Worm (Caenorhabditis elegans): ENCODE data around the gene lec-10.

lec-10 gene

DNA sequence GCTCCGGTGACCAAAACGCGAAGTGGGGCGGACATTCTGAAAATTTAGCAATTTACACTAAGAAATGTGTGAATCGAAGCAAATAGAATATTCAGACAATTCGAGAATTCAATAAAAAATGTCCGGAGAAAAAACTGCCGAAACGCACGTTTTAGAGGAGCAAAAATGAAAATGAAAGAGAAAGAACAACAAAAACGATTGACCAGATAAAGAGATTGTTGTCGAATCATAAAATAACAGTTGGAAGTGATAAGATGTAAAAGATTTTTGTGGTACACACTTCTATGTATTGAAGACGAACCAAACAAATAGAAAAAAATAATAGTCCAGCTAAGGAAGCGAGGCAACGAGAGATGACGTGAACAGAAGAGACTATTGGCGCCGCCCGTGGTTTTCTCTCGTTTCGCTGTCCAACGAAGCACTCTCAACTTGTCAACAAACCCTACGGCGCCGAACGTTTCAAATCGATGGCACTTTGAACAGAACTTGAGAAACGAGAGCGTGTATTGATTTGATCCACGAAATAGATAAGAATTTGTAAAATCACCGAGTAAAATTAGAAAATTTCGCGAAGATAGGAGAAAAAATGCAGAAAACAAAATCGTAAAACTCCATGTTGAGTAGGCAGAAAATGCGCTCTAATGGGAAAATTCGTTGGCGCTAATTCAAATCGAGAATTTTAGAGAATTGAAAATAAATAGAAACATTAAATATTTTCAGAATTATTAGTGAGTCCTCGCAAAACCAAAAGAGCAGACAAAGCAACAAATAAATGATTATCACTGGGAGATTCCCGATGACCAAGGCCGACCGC is 27.8 kb upstream of the lec-10 start, which contains the start of gene mdh-1 (continued):
- TF ChIP-seq ceh-27 (GFP tag; optimal IDR thresholded peaks at IDR 0.05) (peak; percentile 26), ceh-58 (GFP tag; IDR thresholded peaks at IDR 0.05) (no peak), lsy-27 (tag; optimal IDR thresholded peaks at IDR 0.05; ENCODE audit: borderline replicate concordance, insufficient read depth) (no peak), B0019.2 (GFP tag; conservative IDR thresholded peaks at IDR 0.05) (no peak), T26A5.8 (tag; optimal IDR thresholded peaks at IDR 0.05) (no peak), snpc-1.3 (tag; optimal IDR thresholded peaks at IDR 0.05; ENCODE audit: insufficient read depth) (no peak), F22D6.2 (tag; optimal IDR thresholded peaks at IDR 0.05) (no peak), ztf-18 (tag; optimal IDR thresholded peaks at IDR 0.05) (no peak), hrde-1 (tag; optimal IDR thresholded peaks at IDR 0.05; ENCODE audit: borderline replicate concordance) (no peak), nhr-90 (tag; optimal IDR thresholded peaks at IDR 0.05) (no peak), rpc-1 (optimal IDR thresholded peaks at IDR 0.05) (no peak), rpc-1 (tag; optimal IDR thresholded peaks at IDR 0.05) (no peak), lir-1 (GFP tag; conservative IDR thresholded peaks at IDR 0.05) (no peak), snpc-4 (GFP tag; optimal IDR thresholded peaks at IDR 0.05) (no peak), snpc-4 (tag; optimal IDR thresholded peaks at IDR 0.05) (no peak), cebp-2 (GFP tag; IDR thresholded peaks at IDR 0.05) (no peak), dox-1 (GFP tag; IDR thresholded peaks at IDR 0.05) (0 out of 2 replicates have a peak, but pooled peaks have one; percentile 10), F23B12.7 (tag; optimal IDR thresholded peaks at IDR 0.05; ENCODE audit: insufficient read depth) (no peak), ztf-3 (GFP tag; optimal IDR thresholded peaks at IDR 0.05) (no peak), attf-3 (GFP tag; conservative IDR thresholded peaks at IDR 0.05) (no peak), Y53F4B.3 (GFP tag; IDR thresholded peaks at IDR 0.05) (no peak), madf-8 (GFP tag; conservative IDR thresholded peaks at IDR 0.05) (no peak), lin-54 (GFP tag; optimal IDR thresholded peaks at IDR 0.05) (peak; percentile 5)

DNA sequence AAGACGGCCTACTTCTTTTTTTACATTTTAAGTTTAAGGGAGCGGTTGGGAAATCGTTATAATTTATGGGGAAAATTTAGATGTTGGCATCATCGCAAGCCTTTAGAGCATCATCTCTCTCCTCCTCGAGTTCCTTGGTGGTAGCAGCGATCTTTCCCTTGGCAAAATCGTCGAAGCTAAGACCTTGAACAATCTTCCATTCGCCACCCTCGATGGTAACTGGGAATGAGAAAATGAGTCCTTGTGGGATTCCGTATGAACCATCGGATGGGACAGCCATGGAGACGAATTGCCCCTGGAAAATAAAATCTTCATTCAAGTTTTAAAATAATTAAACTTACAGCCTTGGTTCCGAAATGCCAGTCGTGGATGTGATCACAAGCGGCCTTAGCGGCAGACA is 26.4 kb upstream of the lec-10 start:
- TF ChIP-seq aptf-3 (GFP tag; IDR thresholded peaks at IDR 0.05) (no peak), ZK185.1 (tag; optimal IDR thresholded peaks at IDR 0.05; ENCODE audit: poor library complexity, severe bottlenecking) (peak; percentile 59), madf-3 (GFP tag; IDR thresholded peaks at IDR 0.05) (peak; percentile 55; the same call in 1 of the 2 replicates), nfya-2 (GFP tag; IDR thresholded peaks at IDR 0.05) (0 out of 2 replicates have a peak, but pooled peaks have one; percentile 34), B0336.3 (GFP tag; IDR thresholded peaks at IDR 0.05) (peak; percentile 37; the same call in 1 of the 2 replicates), bed-1 (GFP tag; IDR thresholded peaks at IDR 0.05) (0 out of 2 replicates have a peak, but pooled peaks have one; percentile 27), ceh-100 (GFP tag; IDR thresholded peaks at IDR 0.05) (no peak), ztf-6 (GFP tag; IDR thresholded peaks at IDR 0.05) (no peak), hmg-20 (GFP tag; IDR thresholded peaks at IDR 0.05) (peak; percentile 4; the same call in 1 of the 2 replicates), pha-4 (tag; optimal IDR thresholded peaks at IDR 0.05) (peak; percentile 21)

DNA sequence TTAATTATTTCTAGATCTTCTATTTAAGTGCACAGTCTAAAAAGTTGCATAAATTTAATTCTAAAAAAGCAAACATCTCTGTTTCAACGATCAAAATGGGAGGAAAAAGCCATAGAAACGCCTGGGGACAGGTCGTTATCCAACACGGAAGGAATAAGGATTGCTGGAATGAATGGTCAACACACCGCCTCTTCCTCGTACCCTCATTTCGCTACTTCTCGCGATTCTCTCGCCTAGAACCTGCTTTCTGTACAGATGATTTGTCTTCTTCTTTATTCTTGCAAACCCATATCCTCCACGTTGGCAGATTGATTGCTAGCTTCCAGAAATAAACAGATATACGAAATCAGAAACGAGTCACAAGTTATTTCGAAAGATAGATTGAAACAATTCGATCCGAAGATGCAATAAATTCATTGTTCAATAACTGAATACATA is 26.0 kb upstream of the lec-10 start, which contains the start of gene dpy-11:
Gene dpy-11 (minus strand): TSS at position 354 of the 438 bp plus-strand sequence.
- TF ChIP-seq lin-54 (GFP tag; optimal IDR thresholded peaks at IDR 0.05) = peak; percentile 28
- no peak for TF ChIP-seq Y79H2A.3 (GFP tag; conservative IDR thresholded peaks at IDR 0.05)
- TF ChIP-seq hrde-1 (tag; optimal IDR thresholded peaks at IDR 0.05; ENCODE audit: borderline replicate concordance) = peak; percentile 20
- TF ChIP-seq F33H1.4 (GFP tag; IDR thresholded peaks at IDR 0.05) = no peak
- TF ChIP-seq T07F8.4 (tag; optimal IDR thresholded peaks at IDR 0.05) = no peak
- TF ChIP-seq attf-5 (GFP tag; optimal IDR thresholded peaks at IDR 0.05) = peak; percentile 23
- no peak for TF ChIP-seq let-526 (GFP tag; IDR thresholded peaks at IDR 0.05)
- TF ChIP-seq somi-1 (GFP tag; optimal IDR thresholded peaks at IDR 0.05) = peak; percentile 74
- no peak for TF ChIP-seq F57A8.1 (GFP tag; optimal IDR thresholded peaks at IDR 0.05)
- no peak for TF ChIP-seq pha-4 (tag; optimal IDR thresholded peaks at IDR 0.05)
- peak; percentile 72 for TF ChIP-seq Y53G8AR.9 (GFP tag; conservative IDR thresholded peaks at IDR 0.05)
- peak; percentile 47 for TF ChIP-seq unc-130 (GFP tag; optimal IDR thresholded peaks at IDR 0.05)
- TF ChIP-seq madf-6 (GFP tag; IDR thresholded peaks at IDR 0.05) = peak; percentile 61
- no peak for TF ChIP-seq F55B11.4 (tag; optimal IDR thresholded peaks at IDR 0.05; ENCODE audit: borderline replicate concordance, insufficient read depth)
- TF ChIP-seq let-607 (tag; optimal IDR thresholded peaks at IDR 0.05) = peak in 1 of 2 experiments; percentile 1
- TF ChIP-seq nfya-2 (GFP tag; IDR thresholded peaks at IDR 0.05) = no peak

All from whole organism, young adult.